Worm (Caenorhabditis elegans): ENCODE data around the gene F58A3.3.

DNA sequence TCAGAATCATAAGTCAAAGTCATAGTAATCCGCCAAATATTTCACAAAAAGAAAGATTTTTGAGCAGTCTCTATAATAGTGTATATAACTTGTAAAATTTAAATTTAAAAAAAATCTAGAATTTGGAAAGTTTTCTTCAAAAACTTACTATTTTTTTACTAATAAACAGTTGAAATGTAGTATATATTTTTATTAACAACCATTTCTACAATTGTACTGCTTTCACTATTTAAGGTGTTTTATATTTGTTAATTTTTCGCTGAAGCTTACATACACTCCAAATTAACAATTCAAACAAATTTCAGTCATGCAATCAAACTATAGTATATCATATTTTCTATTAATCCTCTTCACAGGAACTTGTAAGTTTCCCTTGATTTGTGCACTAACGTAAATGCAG is 46.2 kb upstream of the F58A3.3 start, which contains the start of gene lge-1:
- TF ChIP-seq snpc-1.3 (tag; optimal IDR thresholded peaks at IDR 0.05; ENCODE audit: insufficient read depth) (no peak), attf-6 (GFP tag; IDR thresholded peaks at IDR 0.05) (no peak), dpl-1 (GFP tag; optimal IDR thresholded peaks at IDR 0.05) (no peak), ztf-28 (GFP tag; IDR thresholded peaks at IDR 0.05) (no peak)
